Worm (Caenorhabditis elegans) whole organism, L2 larva: ENCODE data around the gene ptp-4A2.

Source experiments
- ceh-82 ChIP-seq: fragments of 150-350 bp; optimal IDR thresholded peaks from 2 replicates; lab custom pipeline; 2014; ENCODE audit warnings: missing biosample characterization, missing genetic modification characterization
- dmd-4 ChIP-seq: sonication (generic microtip); optimal IDR thresholded peaks from 2 replicates; lab custom pipeline; 2017; ENCODE audit warnings: missing biosample characterization, missing genetic modification characterization

- TF ChIP-seq dmd-4 (tag; lab: Kevin White, UChicago) (no peak), ceh-82 (tag; lab: Kevin White, UChicago) (no peak)
These were observed 22.4 kb downstream of the ptp-4A2 start for ce11 chrX:3920747-3921146.
